Fruit fly (Drosophila melanogaster) whole organism, wandering third instar larva: ENCODE measurements around the gene Nplp4.

Source experiments
- Abd-B ChIP-seq: fragments of >200 bp; optimal IDR thresholded peaks from 2 replicates; lab custom pipeline; 2017; ENCODE audit warnings: missing biosample characterization, missing genetic modification characterization
- CG32264 ChIP-seq: fragments of 200-800 bp; sonication (Bioruptor generic); optimal IDR thresholded peaks from 2 replicates; lab custom pipeline; 2016; ENCODE audit warnings: missing biosample characterization, missing genetic modification characterization
- CrebA ChIP-seq: fragments of 200-800 bp; sonication (Bioruptor generic); optimal IDR thresholded peaks from 2 replicates; lab custom pipeline; 2016; ENCODE audit warnings: missing biosample characterization, mild to moderate bottlenecking, missing genetic modification characterization, borderline replicate concordance
- Dfd ChIP-seq: fragments of >200 bp; optimal IDR thresholded peaks from 2 replicates; lab custom pipeline; 2017; ENCODE audit warnings: missing biosample characterization, missing genetic modification characterization
- Dif ChIP-seq: fragments of 200-275, 200-300 bp; sonication (Bioruptor generic); optimal IDR thresholded peaks from 2 replicates; lab custom pipeline; 2018; ENCODE audit warnings: missing biosample characterization, missing genetic modification characterization; ENCODE audit not compliant: partially characterized antibody
- GATAd ChIP-seq: sonication (Bioruptor generic); optimal IDR thresholded peaks from 2 replicates; lab custom pipeline; 2016; ENCODE audit warnings: missing biosample characterization, missing genetic modification characterization
- HLH106 ChIP-seq: fragments of 200-800 bp; optimal IDR thresholded peaks from 3 replicates; lab custom pipeline; 2019; ENCODE audit warnings: missing biosample characterization, mild to moderate bottlenecking, missing genetic modification characterization, moderate library complexity
- Hr83 ChIP-seq: fragments of 200-300 bp; sonication (Bioruptor generic); optimal IDR thresholded peaks from 2 replicates; lab custom pipeline; 2016; ENCODE audit warnings: missing biosample characterization, mild to moderate bottlenecking, missing genetic modification characterization, moderate library complexity; ENCODE audit not compliant: poor library complexity, severe bottlenecking
- Jra ChIP-seq: sonication (Bioruptor generic); optimal IDR thresholded peaks from 2 replicates; lab custom pipeline; 2016; ENCODE audit warnings: missing biosample characterization, missing genetic modification characterization
- Mio ChIP-seq: sonication (Bioruptor generic); optimal IDR thresholded peaks from 2 replicates; lab custom pipeline; 2016; ENCODE audit warnings: missing biosample characterization, missing genetic modification characterization
- OdsH ChIP-seq: fragments of 200-800 bp; sonication (Bioruptor generic); optimal IDR thresholded peaks from 2 replicates; lab custom pipeline; 2016; ENCODE audit warnings: missing biosample characterization, mild to moderate bottlenecking, missing genetic modification characterization
- Rel ChIP-seq, 2 experiments: fragments of 200-800 bp; sonication (Bioruptor generic) in 1 of 2; optimal IDR thresholded peaks; 2 replicates in 1 of 2; 3 replicates in 1 of 2; lab custom pipeline; 2016 to 2019; ENCODE audit warnings: mild to moderate bottlenecking in 2 of 2, missing biosample characterization in 2 of 2, missing genetic modification characterization in 2 of 2, moderate library complexity in 1 of 2
- Sp1 ChIP-seq: fragments of 200-800 bp; sonication (Bioruptor generic); optimal IDR thresholded peaks from 3 replicates; lab custom pipeline; 2019; ENCODE audit warnings: missing biosample characterization, mild to moderate bottlenecking, missing genetic modification characterization, moderate library complexity
- br ChIP-seq: fragments of 200-800 bp; sonication (Bioruptor generic); optimal IDR thresholded peaks from 2 replicates; lab custom pipeline; 2016; ENCODE audit warnings: missing biosample characterization, missing genetic modification characterization
- brk ChIP-seq: fragments of 200-800 bp; sonication (Bioruptor generic); optimal IDR thresholded peaks from 2 replicates; lab custom pipeline; 2016; ENCODE audit warnings: missing biosample characterization, mild to moderate bottlenecking, missing genetic modification characterization
- dl ChIP-seq, 2 experiments: fragments of 175-275, 200-275 bp in 1 of 2; fragments of 200-275 bp in 1 of 2; sonication (Bioruptor generic); optimal IDR thresholded peaks; lab custom pipeline; 2018; ENCODE audit warnings: mild to moderate bottlenecking in 2 of 2, missing biosample characterization in 2 of 2, missing genetic modification characterization in 2 of 2, moderate library complexity in 2 of 2; ENCODE audit not compliant: partially characterized antibody in 2 of 2, insufficient read depth in 1 of 2
- dmrt93B ChIP-seq: fragments of 200-800 bp; sonication (Bioruptor generic); optimal IDR thresholded peaks from 2 replicates; lab custom pipeline; 2018; ENCODE audit warnings: missing biosample characterization, mild to moderate bottlenecking, missing genetic modification characterization
- dsf ChIP-seq: sonication (Bioruptor generic); optimal IDR thresholded peaks from 2 replicates; lab custom pipeline; 2016; ENCODE audit warnings: missing biosample characterization, missing genetic modification characterization, borderline replicate concordance
- ey ChIP-seq: fragments of 200-800 bp; sonication (Bioruptor generic); optimal IDR thresholded peaks from 2 replicates; lab custom pipeline; 2016; ENCODE audit warnings: missing biosample characterization, missing genetic modification characterization
- foxo ChIP-seq, 2 experiments: fragments of 200-800 bp; sonication (Bioruptor generic); optimal IDR thresholded peaks; 2 replicates in 1 of 2; 3 replicates in 1 of 2; lab custom pipeline; 2016 to 2017; ENCODE audit warnings: missing biosample characterization in 2 of 2, missing genetic modification characterization in 2 of 2
- fru ChIP-seq: fragments of 200-800 bp; sonication (Bioruptor generic); optimal IDR thresholded peaks from 3 replicates; lab custom pipeline; 2016; ENCODE audit warnings: missing biosample characterization, mild to moderate bottlenecking, missing genetic modification characterization
- h ChIP-seq: fragments of 200-800 bp; sonication (Bioruptor generic); optimal IDR thresholded peaks from 3 replicates; lab custom pipeline; 2016; ENCODE audit warnings: missing biosample characterization, mild to moderate bottlenecking, missing genetic modification characterization
- lola ChIP-seq: fragments of >200 bp; optimal IDR thresholded peaks from 2 replicates; lab custom pipeline; 2017; ENCODE audit warnings: missing biosample characterization, missing genetic modification characterization
- psq ChIP-seq: fragments of 200-800 bp; sonication (Bioruptor generic); optimal IDR thresholded peaks from 3 replicates; lab custom pipeline; 2017; ENCODE audit warnings: missing biosample characterization, mild to moderate bottlenecking, missing genetic modification characterization, moderate library complexity
- sage ChIP-seq: fragments of 200-800 bp; sonication (Bioruptor generic); optimal IDR thresholded peaks from 2 replicates; lab custom pipeline; 2016; ENCODE audit warnings: missing biosample characterization, mild to moderate bottlenecking, missing genetic modification characterization
- tai ChIP-seq: sonication (Bioruptor generic); optimal IDR thresholded peaks from 2 replicates; lab custom pipeline; 2016; ENCODE audit warnings: missing biosample characterization, missing genetic modification characterization
- usp ChIP-seq: fragments of >200 bp; optimal IDR thresholded peaks from 2 replicates; lab custom pipeline; 2017; ENCODE audit warnings: missing biosample characterization, missing genetic modification characterization
- woc ChIP-seq: sonication (Bioruptor generic); optimal IDR thresholded peaks from 2 replicates; lab custom pipeline; 2016; ENCODE audit warnings: missing biosample characterization, mild to moderate bottlenecking, missing genetic modification characterization

The Nplp4 gene

DNA sequence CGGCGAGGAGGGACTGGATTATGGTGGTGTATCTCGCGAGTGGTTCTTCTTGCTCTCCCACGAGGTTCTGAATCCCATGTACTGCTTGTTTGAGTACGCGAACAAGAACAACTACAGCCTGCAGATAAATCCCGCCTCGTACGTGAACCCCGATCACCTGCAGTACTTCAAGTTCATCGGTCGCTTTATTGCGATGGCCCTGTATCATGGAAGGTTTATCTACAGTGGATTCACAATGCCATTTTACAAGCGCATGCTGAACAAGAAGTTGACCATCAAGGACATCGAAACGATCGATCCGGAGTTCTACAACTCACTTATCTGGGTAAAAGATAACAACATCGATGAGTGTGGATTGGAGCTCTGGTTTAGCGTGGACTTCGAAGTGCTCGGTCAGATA, 33.9 kb downstream of the Nplp4 start:
- no peak for TF ChIP-seq HLH106 (tag; lab: Kevin White, UChicago)
- no peak for TF ChIP-seq psq
- TF ChIP-seq Dfd (GFP tag; lab: Kevin White, UChicago), result no peak
- TF ChIP-seq, all 38 proteins: peak for 0

- TF ChIP-seq sage (GFP tag; lab: Kevin White, UChicago) (no peak), dmrt93B (GFP tag; lab: Kevin White, UChicago) (no peak), Mio (no peak), CG32264 (GFP tag; lab: Kevin White, UChicago) (no peak), Jra (no peak), dsf (GFP tag; lab: Kevin White, UChicago) (no peak), fru (GFP tag; lab: Kevin White, UChicago) (no peak), Sp1 (GFP tag; lab: Kevin White, UChicago) (no peak), GATAd (GFP tag; lab: Kevin White, UChicago) (no peak), usp (GFP tag; lab: Kevin White, UChicago) (no peak)
These were observed 36.6 kb downstream of the Nplp4 start for dm6 chr2L:2044826-2045225.

DNA sequence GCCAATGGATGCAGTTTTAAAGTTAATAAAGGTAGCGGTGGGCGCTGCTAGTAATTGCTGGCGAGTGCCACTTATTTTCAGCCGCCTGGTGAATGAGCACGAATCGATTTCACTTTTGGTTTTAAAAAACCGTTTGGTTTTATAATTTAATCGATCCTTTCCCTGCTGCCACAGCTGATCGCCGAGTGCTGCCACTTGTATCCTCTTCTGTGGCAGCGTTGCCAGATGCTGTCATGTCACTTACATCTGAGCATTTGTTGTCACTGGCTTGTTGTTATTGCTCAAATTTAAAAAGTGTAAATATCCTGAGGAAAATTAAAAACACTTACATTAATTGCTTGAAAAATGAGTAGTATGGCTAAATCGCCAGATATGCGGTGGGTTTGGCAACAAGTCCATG, 37.1 kb downstream of the Nplp4 start, which contains the start of gene Kebab:
TSS of gene Kebab (plus strand) at position 230 of the 400 bp plus-strand sequence.
- TF ChIP-seq CrebA (GFP tag; lab: Kevin White, UChicago) (no peak), brk (GFP tag; lab: Kevin White, UChicago) (no peak), Hr83 (no peak), foxo (GFP tag; optimal IDR thresholded peaks at IDR 0.05; lab: Kevin White, UChicago) (no peak)

- no peak for TF ChIP-seq br (GFP tag; lab: Kevin White, UChicago)
- TF ChIP-seq dmrt93B (GFP tag; lab: Kevin White, UChicago), result no peak
- no peak for TF ChIP-seq woc
- TF ChIP-seq lola (GFP tag; lab: Kevin White, UChicago), result no peak
- TF ChIP-seq ey (GFP tag; lab: Kevin White, UChicago), result no peak
- no peak for TF ChIP-seq dsf (GFP tag; lab: Kevin White, UChicago)
- TF ChIP-seq CrebA (GFP tag; lab: Kevin White, UChicago), result no peak
- no peak for TF ChIP-seq Mio
- TF ChIP-seq Dif (GFP tag; lab: Kevin White, UChicago), result no peak
- no peak for TF ChIP-seq tai (GFP tag; lab: Kevin White, UChicago)
- no peak for TF ChIP-seq dl (GFP tag; optimal IDR thresholded peaks at IDR 0.05; lab: Kevin White, UChicago; ENCODE audit: insufficient read depth in 1 of 2, partially characterized antibody in 2 of 2)
- TF ChIP-seq Rel (GFP tag; optimal IDR thresholded peaks at IDR 0.05; lab: Kevin White, UChicago), result no peak
- TF ChIP-seq Rel (tag; optimal IDR thresholded peaks at IDR 0.05; lab: Kevin White, UChicago), result no peak
- no peak for TF ChIP-seq Dfd (GFP tag; lab: Kevin White, UChicago)
- no peak for TF ChIP-seq Abd-B
- no peak for TF ChIP-seq CG32264 (GFP tag; lab: Kevin White, UChicago)
- TF ChIP-seq h (GFP tag; lab: Kevin White, UChicago), result no peak
- no peak for TF ChIP-seq OdsH (GFP tag; lab: Kevin White, UChicago)
These were observed 46.1 kb downstream of the Nplp4 start, which contains the start of gene Or22c for dm6 chr2L:2054289-2054688. Or22c (plus strand) TSS chr2L:2054589.
